Worm (Caenorhabditis elegans) whole organism, dauer: ENCODE measurements around the gene htz-1.

Experiments used
- unc-62 ChIP-seq: sonication (generic microtip); optimal IDR thresholded peaks from 2 replicates; lab custom pipeline; 2017; ENCODE audit warnings: missing biosample characterization, missing genetic modification reagents, missing genetic modification characterization

Gene htz-1

ce11 chrIV:4411948-4412335 lies 34.1 kb upstream of the htz-1 start:
- no peak for TF ChIP-seq unc-62 (GFP tag; lab: Kevin White, UChicago)

- TF ChIP-seq unc-62 (GFP tag; lab: Kevin White, UChicago), result no peak
These were observed 32.9 kb upstream of the htz-1 start for ce11 chrIV:4413114-4413513.

ce11 chrIV:4422029-4422428 lies 24.0 kb upstream of the htz-1 start, which contains the start of gene clec-175:
Gene clec-175, plus strand, starts transcription at chrIV:4422329.
- TF ChIP-seq unc-62 (GFP tag; lab: Kevin White, UChicago), result no peak

ce11 chrIV:4423026-4423425 lies 23.0 kb upstream of the htz-1 start:
- no peak for TF ChIP-seq unc-62 (GFP tag; lab: Kevin White, UChicago)

ce11 chrIV:4423885-4424284 lies 22.1 kb upstream of the htz-1 start:
- no peak for TF ChIP-seq unc-62 (GFP tag; lab: Kevin White, UChicago)

- no peak for TF ChIP-seq unc-62 (GFP tag; lab: Kevin White, UChicago)
These were observed 16.1 kb upstream of the htz-1 start, which contains the start of the genes str-185 and R08C7.5 for ce11 chrIV:4429901-4430300. Gene str-185, minus strand, starts transcription at chrIV:4430001. Gene R08C7.5, plus strand, starts transcription at chrIV:4430229.

ce11 chrIV:4434441-4435084 lies 11.5 kb upstream of the htz-1 start, which contains the start of the genes R08C7.8 and R08C7.4:
Gene R08C7.8, minus strand, starts transcription at chrIV:4434541.
Gene R08C7.4, plus strand, starts transcription at chrIV:4435034.
- TF ChIP-seq unc-62 (GFP tag; lab: Kevin White, UChicago), result no peak

ce11 chrIV:4437825-4438224 lies 8.2 kb upstream of the htz-1 start:
- no peak for TF ChIP-seq unc-62 (GFP tag; lab: Kevin White, UChicago)

- TF ChIP-seq unc-62 (GFP tag; lab: Kevin White, UChicago), result no peak
These were observed 6.8 kb upstream of the htz-1 start, which contains the start of gene fbxb-74 for ce11 chrIV:4439190-4439589. Gene fbxb-74, minus strand, starts transcription at chrIV:4439290.

ce11 chrIV:4441077-4441476 lies 4.9 kb upstream of the htz-1 start, which contains the start of gene fbxb-75:
Gene fbxb-75, minus strand, starts transcription at chrIV:4441177.
- TF ChIP-seq unc-62 (GFP tag; lab: Kevin White, UChicago), result no peak

ce11 chrIV:4446884-4447283 lies 868 bp downstream of the htz-1 start:
- TF ChIP-seq unc-62 (GFP tag; lab: Kevin White, UChicago), result no peak

- TF ChIP-seq unc-62 (GFP tag; lab: Kevin White, UChicago), result no peak
These were observed 1.1 kb downstream of the htz-1 start, which contains the start of gene chat-1 for ce11 chrIV:4447284-4447366. Gene chat-1, plus strand, starts transcription at chrIV:4447331.

- TF ChIP-seq unc-62 (GFP tag; lab: Kevin White, UChicago), result no peak
These were observed 1.4 kb downstream of the htz-1 start for ce11 chrIV:4447367-4447766.

- no peak for TF ChIP-seq unc-62 (GFP tag; lab: Kevin White, UChicago)
These were observed 2.3 kb downstream of the htz-1 start for ce11 chrIV:4448343-4448742.

ce11 chrIV:4449439-4449838 lies 3.4 kb downstream of the htz-1 start, which contains the start of gene R08C7.12:
Gene R08C7.12, plus strand, starts transcription at chrIV:4449739.
- TF ChIP-seq unc-62 (GFP tag; lab: Kevin White, UChicago), result no peak

- no peak for TF ChIP-seq unc-62 (GFP tag; lab: Kevin White, UChicago)
These were observed 3.8 kb downstream of the htz-1 start for ce11 chrIV:4449843-4450242.

- no peak for TF ChIP-seq unc-62 (GFP tag; lab: Kevin White, UChicago)
These were observed 5.6 kb downstream of the htz-1 start, which contains the start of gene R08C7.1 for ce11 chrIV:4451576-4451975. Gene R08C7.1, plus strand, starts transcription at chrIV:4451876.
